Fruit fly (Drosophila melanogaster) whole organism, embryonic: ENCODE results near the gene Usp14.

Experiments
- ATbp ChIP-seq: fragments of 200-800 bp; sonication (Bioruptor generic); optimal IDR thresholded peaks from 2 replicates; lab custom pipeline; 2017; ENCODE audit warnings: missing biosample characterization, mild to moderate bottlenecking, missing genetic modification characterization, missing genetic modification reagents
- Abd-B ChIP-seq: fragments of 200-800 bp; sonication (Bioruptor generic); optimal IDR thresholded peaks from 2 replicates; lab custom pipeline; 2018; ENCODE audit warnings: missing biosample characterization, mild to moderate bottlenecking, missing genetic modification characterization, moderate library complexity
- Antp ChIP-seq: fragments of 200-800 bp; sonication (Bioruptor generic); optimal IDR thresholded peaks from 3 replicates; lab custom pipeline; 2016; ENCODE audit warnings: missing biosample characterization, missing genetic modification characterization
- Bgb ChIP-seq: fragments of 200-800 bp; sonication (Bioruptor generic); IDR thresholded peaks from 2 replicates; pipeline ENCODE4 v1.3.6; 2022; ENCODE audit warnings: missing biosample characterization, missing genetic modification characterization; ENCODE audit not compliant: partially characterized antibody
- CG10147 ChIP-seq: fragments of 200-800 bp; sonication (Bioruptor generic); optimal IDR thresholded peaks from 2 replicates; lab custom pipeline; 2019; ENCODE audit warnings: missing biosample characterization, mild to moderate bottlenecking, missing genetic modification characterization, moderate library complexity
- CG10209 ChIP-seq: fragments of 200-800 bp; sonication (Bioruptor generic); optimal IDR thresholded peaks from 3 replicates; lab custom pipeline; 2017; ENCODE audit warnings: missing biosample characterization, mild to moderate bottlenecking, missing genetic modification characterization, missing genetic modification reagents
- CG12071 ChIP-seq: fragments of 200-800 bp; sonication (Bioruptor generic); optimal IDR thresholded peaks from 3 replicates; lab custom pipeline; 2018; ENCODE audit warnings: missing biosample characterization, mild to moderate bottlenecking, missing genetic modification characterization
- CG12236 ChIP-seq: fragments of 200-800 bp; sonication (Bioruptor generic); optimal IDR thresholded peaks from 2 replicates; lab custom pipeline; 2016; ENCODE audit warnings: missing biosample characterization, missing genetic modification characterization
- CG12769 ChIP-seq: fragments of 200-800 bp; sonication (Bioruptor generic); optimal IDR thresholded peaks from 2 replicates; lab custom pipeline; 2019; ENCODE audit warnings: missing biosample characterization, mild to moderate bottlenecking, missing genetic modification characterization, moderate library complexity
- CG1647 ChIP-seq: fragments of 200-800 bp; sonication (Bioruptor generic); optimal IDR thresholded peaks from 3 replicates; lab custom pipeline; 2016; ENCODE audit warnings: missing biosample characterization, missing genetic modification characterization
- CG16779 ChIP-seq: fragments of 200-800 bp; sonication (Bioruptor generic); IDR thresholded peaks from 2 replicates; pipeline ENCODE4 v1.3.6; 2022; ENCODE audit warnings: missing biosample characterization, missing genetic modification characterization
- CG17328 ChIP-seq: fragments of 200-800 bp; sonication (Bioruptor generic); IDR thresholded peaks from 2 replicates; pipeline ENCODE4 v1.3.6; 2022; ENCODE audit warnings: missing biosample characterization, missing genetic modification characterization
- CG17912 ChIP-seq: fragments of 200-800 bp; sonication (Bioruptor generic); optimal IDR thresholded peaks from 2 replicates; lab custom pipeline; 2018; ENCODE audit warnings: missing biosample characterization, mild to moderate bottlenecking, missing genetic modification characterization
- CG18764 ChIP-seq: fragments of 200-800 bp; sonication (Bioruptor generic); optimal IDR thresholded peaks from 3 replicates; lab custom pipeline; 2016; ENCODE audit warnings: missing biosample characterization, missing genetic modification characterization
- CG30431 ChIP-seq: fragments of 200-800 bp; sonication (Bioruptor generic); optimal IDR thresholded peaks from 2 replicates; lab custom pipeline; 2017; ENCODE audit warnings: missing biosample characterization, missing genetic modification characterization
- CG3065 ChIP-seq: fragments of 200-800 bp; sonication (Bioruptor generic); optimal IDR thresholded peaks from 2 replicates; lab custom pipeline; 2016; ENCODE audit warnings: missing biosample characterization, missing genetic modification characterization
- CG31365 ChIP-seq: fragments of 200-800 bp; sonication (Bioruptor generic); optimal IDR thresholded peaks from 2 replicates; lab custom pipeline; 2018; ENCODE audit warnings: missing biosample characterization, mild to moderate bottlenecking, missing genetic modification characterization
- CG34422 ChIP-seq: fragments of 200-800 bp; sonication (Bioruptor generic); IDR thresholded peaks from 3 replicates; pipeline ENCODE4 v1.3.6; 2022; ENCODE audit warnings: missing biosample characterization, missing genetic modification characterization
- CG5953 ChIP-seq: fragments of 200-800 bp; sonication (Bioruptor generic); IDR thresholded peaks from 2 replicates; pipeline ENCODE4 v1.3.6; 2022; ENCODE audit warnings: missing biosample characterization, missing genetic modification characterization
- CG6272 ChIP-seq: fragments of 200-800 bp; sonication (Bioruptor generic); IDR thresholded peaks from 2 replicates; pipeline ENCODE4 v1.3.6; 2022; ENCODE audit warnings: missing biosample characterization, missing genetic modification characterization
- CG7357 ChIP-seq: fragments of 200-800 bp; sonication (Bioruptor generic); IDR thresholded peaks from 3 replicates; pipeline ENCODE4 v1.3.6; 2022; ENCODE audit warnings: missing biosample characterization, missing genetic modification characterization
- CG7963 ChIP-seq: fragments of 200-800 bp; sonication (Bioruptor generic); IDR thresholded peaks from 3 replicates; pipeline ENCODE4 v1.3.6; 2022; ENCODE audit warnings: missing biosample characterization, missing genetic modification characterization; ENCODE audit not compliant: partially characterized antibody
- CG9437 ChIP-seq: fragments of 200-800 bp; sonication (Bioruptor generic); optimal IDR thresholded peaks from 2 replicates; lab custom pipeline; 2018; ENCODE audit warnings: missing biosample characterization, mild to moderate bottlenecking, missing genetic modification characterization
- D ChIP-seq, 2 experiments: fragments of 200-800 bp in 1 of 2; fragments of >200 bp in 1 of 2; sonication (Bioruptor generic) in 1 of 2; optimal IDR thresholded peaks; 2 replicates in 1 of 2; 3 replicates in 1 of 2; lab custom pipeline; 2017; ENCODE audit warnings: mild to moderate bottlenecking in 1 of 2, missing biosample characterization in 1 of 2, missing genetic modification characterization in 1 of 2, missing genetic modification reagents in 1 of 2
- Dip3 ChIP-seq: fragments of 200-800 bp; sonication (Bioruptor generic); optimal IDR thresholded peaks from 3 replicates; lab custom pipeline; 2016; ENCODE audit warnings: missing biosample characterization, missing genetic modification characterization
- E2f2 ChIP-seq: fragments of 200-800 bp; sonication (Bioruptor generic); IDR thresholded peaks from 2 replicates; pipeline ENCODE4 v1.3.6; 2022; ENCODE audit warnings: missing biosample characterization, missing genetic modification characterization
- H15 ChIP-seq: fragments of 200-800 bp; sonication (Bioruptor generic); IDR thresholded peaks from 3 replicates; pipeline ENCODE4 v1.3.6; 2022; ENCODE audit warnings: missing biosample characterization, missing genetic modification characterization
- Hsf ChIP-seq: fragments of 200-800 bp; sonication (Bioruptor generic); optimal IDR thresholded peaks from 3 replicates; lab custom pipeline; 2016; ENCODE audit warnings: missing biosample characterization, missing genetic modification characterization
- Lpt ChIP-seq: fragments of >200 bp; optimal IDR thresholded peaks from 2 replicates; lab custom pipeline; 2018; ENCODE audit warnings: missing biosample characterization, missing genetic modification characterization
- NfI ChIP-seq: fragments of 200-800 bp; sonication (Bioruptor generic); optimal IDR thresholded peaks from 3 replicates; lab custom pipeline; 2018; ENCODE audit warnings: missing biosample characterization, mild to moderate bottlenecking, missing genetic modification characterization, moderate library complexity
- Poxn ChIP-seq: fragments of 200-800 bp; sonication (Bioruptor generic); IDR thresholded peaks from 2 replicates; pipeline ENCODE4 v1.3.6; 2022; ENCODE audit warnings: missing biosample characterization, missing genetic modification characterization
- Taf1 ChIP-seq: fragments of 200-800 bp; sonication (Bioruptor generic); IDR thresholded peaks from 2 replicates; pipeline ENCODE4 v1.3.6; 2022; ENCODE audit warnings: missing biosample characterization, missing genetic modification characterization
- ab ChIP-seq: fragments of 200-800 bp; sonication (Bioruptor generic); optimal IDR thresholded peaks from 2 replicates; lab custom pipeline; 2016; ENCODE audit warnings: missing biosample characterization, missing genetic modification characterization
- bbx ChIP-seq: fragments of 200-800 bp; sonication (Bioruptor generic); IDR thresholded peaks from 2 replicates; pipeline ENCODE4 v1.3.6; 2022; ENCODE audit warnings: missing biosample characterization, missing genetic modification characterization; ENCODE audit not compliant: partially characterized antibody
- caup ChIP-seq: fragments of 200-800 bp; sonication (Bioruptor generic); optimal IDR thresholded peaks from 3 replicates; lab custom pipeline; 2017; ENCODE audit warnings: missing biosample characterization, mild to moderate bottlenecking, missing genetic modification characterization, moderate library complexity; ENCODE audit not compliant: severe bottlenecking
- croc ChIP-seq: fragments of 200-800 bp; sonication (Bioruptor generic); conservative IDR thresholded peaks from 3 replicates; pipeline ENCODE4 v1.3.6; 2022; ENCODE audit warnings: missing biosample characterization, missing genetic modification characterization
- exex ChIP-seq: fragments of 200-800 bp; sonication (Bioruptor generic); optimal IDR thresholded peaks from 4 replicates; lab custom pipeline; 2018; ENCODE audit warnings: missing biosample characterization, mild to moderate bottlenecking, missing genetic modification characterization, moderate library complexity
- grau ChIP-seq: fragments of 200-800 bp; optimal IDR thresholded peaks from 3 replicates; lab custom pipeline; 2019; ENCODE audit warnings: missing biosample characterization, mild to moderate bottlenecking, missing genetic modification characterization, moderate library complexity
- ham ChIP-seq: fragments of 200-800 bp; sonication (Bioruptor generic); IDR thresholded peaks from 2 replicates; pipeline ENCODE4 v1.3.6; 2022; ENCODE audit warnings: missing biosample characterization, missing genetic modification characterization
- hb ChIP-seq: fragments of 200-800 bp; sonication (Bioruptor generic); IDR thresholded peaks from 3 replicates; pipeline ENCODE4 v1.3.6; 2022; ENCODE audit warnings: missing biosample characterization, missing genetic modification characterization; ENCODE audit not compliant: partially characterized antibody
- kni ChIP-seq: fragments of 200-800 bp; sonication (Bioruptor generic); optimal IDR thresholded peaks from 3 replicates; lab custom pipeline; 2017; ENCODE audit warnings: mild to moderate bottlenecking, missing biosample characterization, missing genetic modification reagents, missing genetic modification characterization
- luna ChIP-seq: fragments of 200-800 bp; sonication (Bioruptor generic); optimal IDR thresholded peaks from 2 replicates; lab custom pipeline; 2016; ENCODE audit warnings: missing biosample characterization, missing genetic modification characterization
- nmo ChIP-seq: fragments of 200-800 bp; sonication (Bioruptor generic); optimal IDR thresholded peaks from 2 replicates; lab custom pipeline; 2018; ENCODE audit warnings: missing biosample characterization, mild to moderate bottlenecking, missing genetic modification characterization, moderate library complexity
- repo ChIP-seq: fragments of 200-800 bp; sonication (Bioruptor generic); optimal IDR thresholded peaks from 2 replicates; lab custom pipeline; 2016; ENCODE audit warnings: missing biosample characterization, missing genetic modification characterization
- row ChIP-seq: fragments of 200-800 bp; sonication (Bioruptor generic); IDR thresholded peaks from 3 replicates; pipeline ENCODE4 v1.3.6; 2022; ENCODE audit warnings: missing biosample characterization, missing genetic modification characterization
- sd ChIP-seq: fragments of 200-800 bp; sonication (Bioruptor generic); optimal IDR thresholded peaks from 3 replicates; lab custom pipeline; 2018; ENCODE audit warnings: missing biosample characterization, mild to moderate bottlenecking, missing genetic modification characterization, moderate library complexity
- sisA ChIP-seq: fragments of 200-800 bp; sonication (Bioruptor generic); IDR thresholded peaks from 2 replicates; pipeline ENCODE4 v1.3.6; 2022; ENCODE audit warnings: missing biosample characterization, missing genetic modification characterization
- slp2 ChIP-seq: fragments of 200-800 bp; sonication (Bioruptor generic); optimal IDR thresholded peaks from 2 replicates; lab custom pipeline; 2016; ENCODE audit warnings: missing biosample characterization, missing genetic modification characterization
- sob ChIP-seq: fragments of 200-800 bp; sonication (Bioruptor generic); IDR thresholded peaks from 2 replicates; pipeline ENCODE4 v1.3.6; 2022; ENCODE audit warnings: missing biosample characterization, missing genetic modification characterization
- tap ChIP-seq: fragments of 200-800 bp; optimal IDR thresholded peaks from 3 replicates; lab custom pipeline; 2019; ENCODE audit warnings: missing biosample characterization, mild to moderate bottlenecking, missing genetic modification characterization, moderate library complexity

The Usp14 gene

DNA sequence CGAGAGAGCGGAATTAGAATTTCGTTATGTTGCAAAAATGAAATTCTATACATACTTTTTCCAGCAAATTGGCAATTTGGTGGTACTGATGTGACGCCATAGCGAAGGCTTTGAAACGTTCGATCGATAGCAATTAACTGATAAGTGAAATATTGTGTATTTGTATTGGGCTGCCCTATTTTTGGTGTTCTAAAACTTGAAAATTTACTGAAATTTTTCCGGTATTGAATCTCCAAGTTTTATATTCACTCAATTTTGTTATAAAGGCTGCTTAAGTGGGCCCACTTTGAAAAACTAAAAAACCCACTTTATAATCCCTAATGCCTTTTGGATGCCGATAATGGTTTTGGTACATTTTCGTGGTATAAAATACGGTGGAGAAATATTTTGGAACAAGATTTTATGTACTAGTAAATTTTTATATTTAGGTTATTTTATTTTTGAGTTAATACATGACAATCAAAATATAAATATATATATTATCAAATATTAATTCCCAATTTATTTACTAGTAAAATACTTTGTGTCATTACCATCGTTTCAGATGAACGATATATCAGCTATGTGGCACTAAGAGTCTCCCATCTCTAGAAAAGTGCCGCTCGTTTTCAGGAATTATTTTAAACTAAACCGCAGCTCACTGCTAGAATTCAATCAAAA, 48.3 kb upstream of the Usp14 start, which contains the start of the genes Cand1 and pim (continued):
- TF ChIP-seq NfI (GFP tag; lab: Kevin White, UChicago) (no peak), CG30431 (GFP tag; lab: Kevin White, UChicago) (no peak), CG3065 (GFP tag; lab: Kevin White, UChicago) (no peak), caup (no peak), CG5953 (no peak), nmo (peak; percentile 73), grau (tag; lab: Kevin White, UChicago) (peak; percentile 26), sisA (GFP tag; lab: Robert Waterston, UW) (no peak), bbx (peak; percentile 66), CG31365 (tag; lab: Kevin White, UChicago) (no peak), CG1647 (GFP tag; lab: Kevin White, UChicago) (no peak), E2f2 (GFP tag; lab: Robert Waterston, UW) (peak; percentile 83), H15 (GFP tag; lab: Robert Waterston, UW) (no peak), CG12769 (no peak), CG7357 (GFP tag; lab: Robert Waterston, UW) (no peak), tap (tag; lab: Kevin White, UChicago) (no peak), exex (tag; lab: Kevin White, UChicago) (no peak), CG9437 (no peak), Bgb (GFP tag; lab: Robert Waterston, UW) (peak; percentile 65), CG12071 (GFP tag; lab: Kevin White, UChicago) (no peak), sd (tag; lab: Kevin White, UChicago) (peak; percentile 50), Poxn (GFP tag; lab: Robert Waterston, UW) (no peak), croc (GFP tag; lab: Robert Waterston, UW) (no peak), Dip3 (GFP tag; lab: Kevin White, UChicago) (no peak), repo (GFP tag; lab: Kevin White, UChicago) (no peak), CG10209 (no peak), CG10147 (GFP tag; lab: Kevin White, UChicago) (peak; percentile 25), CG7963 (GFP tag; lab: Robert Waterston, UW) (peak; percentile 36; the same call in 1 of the 3 replicates), CG17328 (GFP tag; lab: Robert Waterston, UW) (no peak), CG18764 (GFP tag; lab: Kevin White, UChicago) (no peak), CG12236 (GFP tag; lab: Kevin White, UChicago) (no peak), ATbp (no peak), CG16779 (no peak), Taf1 (GFP tag; lab: Robert Waterston, UW) (no peak), ham (GFP tag; lab: Robert Waterston, UW) (no peak), slp2 (GFP tag; lab: Kevin White, UChicago) (no peak), Hsf (GFP tag; lab: Kevin White, UChicago) (no peak), CG34422 (GFP tag; lab: Robert Waterston, UW) (no peak), row (GFP tag; lab: Robert Waterston, UW) (peak; percentile 78), CG17912 (GFP tag; lab: Kevin White, UChicago) (no peak), hb (GFP tag; lab: Robert Waterston, UW) (no peak), ab (no peak), luna (GFP tag; lab: Kevin White, UChicago) (no peak), sob (GFP tag; lab: Robert Waterston, UW) (no peak), D (optimal IDR thresholded peaks at IDR 0.05; lab: Kevin White, UChicago) (no peak), D (GFP tag; optimal IDR thresholded peaks at IDR 0.05; lab: Kevin White, UChicago) (no peak), Antp (GFP tag; lab: Kevin White, UChicago) (no peak), CG6272 (GFP tag; lab: Robert Waterston, UW) (no peak), Lpt (GFP tag; lab: Kevin White, UChicago) (no peak), kni (GFP tag; lab: Kevin White, UChicago) (no peak), Abd-B (GFP tag; lab: Kevin White, UChicago) (peak; percentile 36)
